Fruit fly (Drosophila melanogaster) whole organism, embryonic: Measurements from ENCODE around the gene CG9733.
A peak's percentile ranks its signal among the peaks of the same experiment; 100 is the strongest.

ENCODE experiments used
- BEAF-32 ChIP-seq: fragments of 200-800 bp; sonication (Bioruptor generic); optimal IDR thresholded peaks from 3 replicates; lab custom pipeline; 2017; ENCODE audit warnings: missing biosample characterization, missing genetic modification characterization, mild to moderate bottlenecking, moderate library complexity, missing genetic modification reagents
- Bgb ChIP-seq: fragments of 200-800 bp; sonication (Bioruptor generic); IDR thresholded peaks from 2 replicates; pipeline ENCODE4 v1.3.6; 2022; ENCODE audit warnings: missing biosample characterization, missing genetic modification characterization; ENCODE audit not compliant: partially characterized antibody
- CG10209 ChIP-seq: fragments of 200-800 bp; sonication (Bioruptor generic); optimal IDR thresholded peaks from 3 replicates; lab custom pipeline; 2017; ENCODE audit warnings: missing biosample characterization, mild to moderate bottlenecking, missing genetic modification characterization, missing genetic modification reagents
- CG1233 ChIP-seq: fragments of 200-800 bp; sonication (Bioruptor generic); optimal IDR thresholded peaks from 4 replicates; lab custom pipeline; 2018; ENCODE audit warnings: missing biosample characterization, mild to moderate bottlenecking, missing genetic modification characterization
- CG13123 ChIP-seq: fragments of 200-800 bp; sonication (Bioruptor generic); optimal IDR thresholded peaks from 2 replicates; lab custom pipeline; 2016; ENCODE audit warnings: missing biosample characterization, missing genetic modification characterization
- CG13287 ChIP-seq: fragments of 200-800 bp; sonication (Bioruptor generic); IDR thresholded peaks from 2 replicates; pipeline ENCODE4 v1.3.6; 2022; ENCODE audit warnings: missing biosample characterization, missing genetic modification characterization; ENCODE audit not compliant: partially characterized antibody
- CG14860 ChIP-seq: fragments of 200-800 bp; sonication (Bioruptor generic); IDR thresholded peaks from 3 replicates; pipeline ENCODE4 v1.3.6; 2022; ENCODE audit warnings: missing biosample characterization, missing genetic modification characterization; ENCODE audit not compliant: partially characterized antibody
- CG1529 ChIP-seq: fragments of 200-800 bp; sonication (Bioruptor generic); optimal IDR thresholded peaks from 3 replicates; lab custom pipeline; 2018; ENCODE audit warnings: missing biosample characterization, missing genetic modification characterization
- CG1602 ChIP-seq: fragments of 200-800 bp; sonication (Bioruptor generic); optimal IDR thresholded peaks from 3 replicates; lab custom pipeline; 2016; ENCODE audit warnings: missing biosample characterization, missing genetic modification characterization
- CG17385 ChIP-seq: fragments of 200-800 bp; sonication (Bioruptor generic); optimal IDR thresholded peaks from 3 replicates; lab custom pipeline; 2018; ENCODE audit warnings: missing biosample characterization, mild to moderate bottlenecking, missing genetic modification characterization
- CG3065 ChIP-seq: fragments of 200-800 bp; sonication (Bioruptor generic); optimal IDR thresholded peaks from 2 replicates; lab custom pipeline; 2016; ENCODE audit warnings: missing biosample characterization, missing genetic modification characterization
- CG31388 ChIP-seq: fragments of 200-800 bp; sonication (Bioruptor generic); optimal IDR thresholded peaks from 2 replicates; lab custom pipeline; 2016; ENCODE audit warnings: missing biosample characterization, missing genetic modification characterization
- CG32767 ChIP-seq: fragments of 200-800 bp; sonication (Bioruptor generic); IDR thresholded peaks from 2 replicates; pipeline ENCODE4 v1.3.6; 2022; ENCODE audit warnings: missing biosample characterization, missing genetic modification characterization
- CG32772 ChIP-seq: fragments of 200-800 bp; sonication (Bioruptor generic); IDR thresholded peaks from 2 replicates; pipeline ENCODE4 v1.3.6; 2022; ENCODE audit warnings: missing biosample characterization, missing genetic modification characterization
- CG4820 ChIP-seq: fragments of 200-800 bp; sonication (Bioruptor generic); optimal IDR thresholded peaks from 3 replicates; lab custom pipeline; 2016; ENCODE audit warnings: missing biosample characterization, missing genetic modification characterization
- CG5953 ChIP-seq: fragments of 200-800 bp; sonication (Bioruptor generic); IDR thresholded peaks from 2 replicates; pipeline ENCODE4 v1.3.6; 2022; ENCODE audit warnings: missing biosample characterization, missing genetic modification characterization
- CG6175 ChIP-seq: fragments of 200-800 bp; sonication (Bioruptor generic); IDR thresholded peaks from 3 replicates; pipeline ENCODE4 v1.3.6; 2022; ENCODE audit warnings: missing biosample characterization, missing genetic modification characterization
- CG6791 ChIP-seq: fragments of 200-800 bp; sonication (Bioruptor generic); IDR thresholded peaks from 3 replicates; pipeline ENCODE4 v1.3.6; 2022; ENCODE audit warnings: missing biosample characterization, missing genetic modification characterization; ENCODE audit not compliant: partially characterized antibody
- CG7357 ChIP-seq: fragments of 200-800 bp; sonication (Bioruptor generic); IDR thresholded peaks from 3 replicates; pipeline ENCODE4 v1.3.6; 2022; ENCODE audit warnings: missing biosample characterization, missing genetic modification characterization
- CG7963 ChIP-seq: fragments of 200-800 bp; sonication (Bioruptor generic); IDR thresholded peaks from 3 replicates; pipeline ENCODE4 v1.3.6; 2022; ENCODE audit warnings: missing biosample characterization, missing genetic modification characterization; ENCODE audit not compliant: partially characterized antibody
- D19A ChIP-seq: fragments of 200-800 bp; optimal IDR thresholded peaks from 3 replicates; lab custom pipeline; 2019; ENCODE audit warnings: missing biosample characterization, mild to moderate bottlenecking, missing genetic modification characterization, moderate library complexity
- Deaf1 ChIP-seq: fragments of 200-800 bp; optimal IDR thresholded peaks from 3 replicates; lab custom pipeline; 2019; ENCODE audit warnings: missing biosample characterization, mild to moderate bottlenecking, missing genetic modification characterization, moderate library complexity
- Dek ChIP-seq: fragments of 200-800 bp; sonication (Bioruptor generic); optimal IDR thresholded peaks from 3 replicates; lab custom pipeline; 2019; ENCODE audit warnings: missing biosample characterization, mild to moderate bottlenecking, missing genetic modification characterization, moderate library complexity
- Dfd ChIP-seq, 2 experiments: fragments of >200 bp; optimal IDR thresholded peaks; 2 replicates each; lab custom pipeline; 2017; ENCODE audit warnings: missing biosample characterization in 2 of 2, missing genetic modification characterization in 2 of 2
- Elba2 ChIP-seq: fragments of 200-800 bp; sonication (Bioruptor generic); optimal IDR thresholded peaks from 3 replicates; lab custom pipeline; 2016; ENCODE audit warnings: missing biosample characterization, missing genetic modification characterization
- GATAe ChIP-seq: fragments of 200-800 bp; sonication (Bioruptor generic); conservative IDR thresholded peaks from 2 replicates; pipeline ENCODE4 v1.3.6; 2022; ENCODE audit warnings: missing biosample characterization, missing genetic modification characterization
- HLH3B ChIP-seq: fragments of 200-800 bp; sonication (Bioruptor generic); IDR thresholded peaks from 2 replicates; pipeline ENCODE4 v1.3.6; 2022; ENCODE audit warnings: missing biosample characterization, missing genetic modification characterization
- HmgZ ChIP-seq: fragments of 200-800 bp; sonication (Bioruptor generic); optimal IDR thresholded peaks from 2 replicates; lab custom pipeline; 2018; ENCODE audit warnings: missing biosample characterization, mild to moderate bottlenecking, missing genetic modification characterization
- Hmr ChIP-seq: fragments of 200-800 bp; sonication (Bioruptor generic); optimal IDR thresholded peaks from 3 replicates; lab custom pipeline; 2017; ENCODE audit warnings: mild to moderate bottlenecking, missing biosample characterization, missing genetic modification reagents, missing genetic modification characterization
- NC2α ChIP-seq: fragments of 200-800 bp; sonication (Bioruptor generic); optimal IDR thresholded peaks from 2 replicates; lab custom pipeline; 2016; ENCODE audit warnings: missing biosample characterization, missing genetic modification characterization
- Sin3A ChIP-seq: fragments of >200 bp; optimal IDR thresholded peaks from 2 replicates; lab custom pipeline; 2018
- Trl ChIP-seq, 3 experiments: fragments of >200 bp in 2 of 3; fragments of 200-800 bp in 1 of 3; sonication (Bioruptor generic) in 1 of 3; optimal IDR thresholded peaks; 2 replicates in 1 of 3; 3 replicates in 2 of 3; lab custom pipeline; 2016 to 2017; ENCODE audit warnings: missing biosample characterization in 1 of 3, missing genetic modification characterization in 1 of 3
- bbx ChIP-seq: fragments of 200-800 bp; sonication (Bioruptor generic); IDR thresholded peaks from 2 replicates; pipeline ENCODE4 v1.3.6; 2022; ENCODE audit warnings: missing biosample characterization, missing genetic modification characterization; ENCODE audit not compliant: partially characterized antibody
- bowl ChIP-seq: fragments of 200-800 bp; sonication (Bioruptor generic); IDR thresholded peaks from 2 replicates; pipeline ENCODE4 v1.3.6; 2022; ENCODE audit warnings: missing biosample characterization, missing genetic modification characterization
- btn ChIP-seq: fragments of 200-800 bp; sonication (Bioruptor generic); optimal IDR thresholded peaks from 2 replicates; lab custom pipeline; 2016; ENCODE audit warnings: missing biosample characterization, missing genetic modification characterization
- chif ChIP-seq, 2 experiments: fragments of 200-800 bp; sonication (Bioruptor generic); optimal IDR thresholded peaks; 3 replicates each; lab custom pipeline; 2016; ENCODE audit warnings: missing biosample characterization in 2 of 2, missing genetic modification characterization in 2 of 2
- crol ChIP-seq: fragments of 200-800 bp; sonication (Bioruptor generic); IDR thresholded peaks from 2 replicates; pipeline ENCODE4 v1.3.6; 2022; ENCODE audit warnings: missing biosample characterization, missing genetic modification characterization
- ems ChIP-seq: fragments of 200-800 bp; sonication (Bioruptor generic); optimal IDR thresholded peaks from 3 replicates; lab custom pipeline; 2016; ENCODE audit warnings: missing biosample characterization, missing genetic modification characterization
- hb ChIP-seq: fragments of 200-800 bp; sonication (Bioruptor generic); IDR thresholded peaks from 3 replicates; pipeline ENCODE4 v1.3.6; 2022; ENCODE audit warnings: missing biosample characterization, missing genetic modification characterization; ENCODE audit not compliant: partially characterized antibody
- lmd ChIP-seq: fragments of 200-800 bp; sonication (Bioruptor generic); IDR thresholded peaks from 2 replicates; pipeline ENCODE4 v1.3.6; 2022; ENCODE audit warnings: missing biosample characterization, missing genetic modification characterization
- mam ChIP-seq: fragments of 200-800 bp; sonication (Bioruptor generic); optimal IDR thresholded peaks from 3 replicates; lab custom pipeline; 2016; ENCODE audit warnings: missing biosample characterization, missing genetic modification characterization
- oc ChIP-seq: fragments of 200-800 bp; sonication (Bioruptor generic); optimal IDR thresholded peaks from 2 replicates; lab custom pipeline; 2018; ENCODE audit warnings: missing biosample characterization, mild to moderate bottlenecking, missing genetic modification characterization, moderate library complexity
- pzg ChIP-seq: fragments of 200-800 bp; sonication (Bioruptor generic); optimal IDR thresholded peaks from 3 replicates; lab custom pipeline; 2018; ENCODE audit warnings: missing biosample characterization, mild to moderate bottlenecking, missing genetic modification characterization, moderate library complexity
- shn ChIP-seq: fragments of 200-800 bp; sonication (Bioruptor generic); optimal IDR thresholded peaks from 3 replicates; lab custom pipeline; 2016; ENCODE audit warnings: missing biosample characterization, missing genetic modification characterization
- sisA ChIP-seq: fragments of 200-800 bp; sonication (Bioruptor generic); IDR thresholded peaks from 2 replicates; pipeline ENCODE4 v1.3.6; 2022; ENCODE audit warnings: missing biosample characterization, missing genetic modification characterization
- slp2 ChIP-seq: fragments of 200-800 bp; sonication (Bioruptor generic); optimal IDR thresholded peaks from 2 replicates; lab custom pipeline; 2016; ENCODE audit warnings: missing biosample characterization, missing genetic modification characterization
- sna ChIP-seq: fragments of 200-800 bp; sonication (Bioruptor generic); IDR thresholded peaks from 2 replicates; pipeline ENCODE4 v1.3.6; 2022; ENCODE audit warnings: missing biosample characterization, missing genetic modification characterization; ENCODE audit not compliant: partially characterized antibody
- so ChIP-seq: fragments of 200-800 bp; sonication (Bioruptor generic); IDR thresholded peaks from 3 replicates; pipeline ENCODE4 v1.3.6; 2022; ENCODE audit warnings: missing biosample characterization, missing genetic modification characterization
- tx ChIP-seq: fragments of 200-800 bp; sonication (Bioruptor generic); optimal IDR thresholded peaks from 2 replicates; lab custom pipeline; 2016; ENCODE audit warnings: missing biosample characterization, missing genetic modification characterization
- unc-4 ChIP-seq: fragments of 200-800 bp; sonication (Bioruptor generic); IDR thresholded peaks from 2 replicates; pipeline ENCODE4 v1.3.6; 2022; ENCODE audit warnings: missing biosample characterization, missing genetic modification characterization; ENCODE audit not compliant: partially characterized antibody

The CG9733 gene

dm6 chr3R:30203104-30203986 is 43.2 kb downstream of the CG9733 start (continued):
- TF ChIP-seq chif (GFP tag; optimal IDR thresholded peaks at IDR 0.05; lab: Kevin White, UChicago): peak; percentile 93 to 98
- peak; percentile 94 for TF ChIP-seq CG10209 (GFP tag; lab: Kevin White, UChicago)
- TF ChIP-seq so: peak; percentile 96
- TF ChIP-seq mam (GFP tag; lab: Kevin White, UChicago): peak; percentile 98
- peak; percentile 89 for TF ChIP-seq CG1602
- peak; percentile 83 for TF ChIP-seq Deaf1 (tag; lab: Kevin White, UChicago)
- TF ChIP-seq Dfd (GFP tag; optimal IDR thresholded peaks at IDR 0.05; lab: Kevin White, UChicago): no peak
- peak; percentile 98 for TF ChIP-seq sisA (GFP tag; lab: Robert Waterston, UW)
- TF ChIP-seq ems: peak; percentile 98
- peak; percentile 77 for TF ChIP-seq CG13123 (GFP tag; lab: Kevin White, UChicago)
- peak; percentile 91 for TF ChIP-seq CG31388 (GFP tag; lab: Kevin White, UChicago)
- TF ChIP-seq Hmr (GFP tag; lab: Kevin White, UChicago): peak; percentile 96
- peak; percentile 24 for TF ChIP-seq pzg
- TF ChIP-seq BEAF-32 (GFP tag; lab: Kevin White, UChicago): peak; percentile 28
- TF ChIP-seq CG5953 (GFP tag; lab: Robert Waterston, UW): peak; percentile 95
- TF ChIP-seq slp2 (GFP tag; lab: Kevin White, UChicago): peak; percentile 96
- no peak for TF ChIP-seq Elba2 (GFP tag; lab: Kevin White, UChicago)
- peak; percentile 83 for TF ChIP-seq oc (tag; lab: Kevin White, UChicago)
- TF ChIP-seq Sin3A: no peak
- TF ChIP-seq Dek (tag; lab: Kevin White, UChicago): peak; percentile 91
- peak; percentile 94 for TF ChIP-seq CG32772
- TF ChIP-seq CG1529 (GFP tag; lab: Kevin White, UChicago): peak; percentile 74
- TF ChIP-seq shn (GFP tag; lab: Kevin White, UChicago): peak; percentile 97
- TF ChIP-seq btn (GFP tag; lab: Kevin White, UChicago): peak; percentile 97
- peak; percentile 96 for TF ChIP-seq lmd (GFP tag; lab: Robert Waterston, UW)
- no peak for TF ChIP-seq CG14860 (GFP tag; lab: Robert Waterston, UW)
- peak; percentile 94 for TF ChIP-seq CG1233 (GFP tag; lab: Kevin White, UChicago)
- peak; percentile 97 for TF ChIP-seq CG4820
- peak; percentile 96 for TF ChIP-seq tx
- TF ChIP-seq NC2α: peak; percentile 90
- TF ChIP-seq GATAe (GFP tag; lab: Robert Waterston, UW): peak; percentile 77
- peak; percentile 100 for TF ChIP-seq crol (GFP tag; lab: Robert Waterston, UW)
- peak; percentile 97 for TF ChIP-seq HLH3B (GFP tag; lab: Robert Waterston, UW)
- TF ChIP-seq bowl (GFP tag; lab: Robert Waterston, UW): peak; percentile 94
- peak; percentile 84 for TF ChIP-seq CG17385 (GFP tag; lab: Kevin White, UChicago)
- TF ChIP-seq CG6175 (GFP tag; lab: Robert Waterston, UW): peak; percentile 62; the same call in 2 of the 3 replicates
- TF ChIP-seq CG7963: no peak
- TF ChIP-seq CG3065 (GFP tag; lab: Kevin White, UChicago): peak; percentile 87
- TF ChIP-seq CG7357 (GFP tag; lab: Robert Waterston, UW): peak; percentile 88
- TF ChIP-seq, all 482 proteins: peak for 433

dm6 chr3R:30202898-30203103 is 43.7 kb downstream of the CG9733 start, which contains the start of gene CG9743:
CG9743 (minus strand) TSS chr3R:30202998.
- peak; percentile 9; the same call in 1 of the 3 replicates for TF ChIP-seq CG6791 (GFP tag; lab: Robert Waterston, UW)
- 0 out of 3 replicates have a peak, but pooled peaks have one; percentile 15 for TF ChIP-seq hb (GFP tag; lab: Robert Waterston, UW)
- TF ChIP-seq Bgb (GFP tag; lab: Robert Waterston, UW): peak; percentile 34
- peak; percentile 23; the same call in 1 of the 2 replicates for TF ChIP-seq unc-4 (GFP tag; lab: Robert Waterston, UW)
- peak; percentile 24; the same call in 1 of the 2 replicates for TF ChIP-seq CG13287 (GFP tag; lab: Robert Waterston, UW)
- TF ChIP-seq HmgZ: no peak
- TF ChIP-seq bbx (GFP tag; lab: Robert Waterston, UW): peak; percentile 38; the same call in 1 of the 2 replicates
- TF ChIP-seq CG32767: no peak
- TF ChIP-seq D19A: no peak
- TF ChIP-seq sna: 0 out of 2 replicates have a peak, but pooled peaks have one; percentile 21
- TF ChIP-seq Trl (optimal IDR thresholded peaks at IDR 0.05; lab: Kevin White, UChicago): peak in 1 of 2 experiments; percentile 6
- no peak for TF ChIP-seq Trl (GFP tag; optimal IDR thresholded peaks at IDR 0.05; lab: Kevin White, UChicago)
